Worm (Caenorhabditis elegans) whole organism, mixed stage, embryonic: ENCODE data around the gene Y41E3.8.

Experiments
- nhr-12 ChIP-seq: fragments of 150-350 bp; optimal IDR thresholded peaks from 2 replicates; lab custom pipeline; 2014; ENCODE audit warnings: missing biosample characterization, missing genetic modification characterization
- unc-39 ChIP-seq: fragments of 150-350 bp; optimal IDR thresholded peaks from 2 replicates; lab custom pipeline; 2014; ENCODE audit warnings: missing biosample characterization, missing genetic modification characterization
- ztf-11 ChIP-seq: fragments of 150-350 bp; optimal IDR thresholded peaks from 2 replicates; lab custom pipeline; 2014; ENCODE audit warnings: missing biosample characterization, missing genetic modification characterization

- TF ChIP-seq unc-39 (tag; lab: Kevin White, UChicago), result no peak
- TF ChIP-seq ztf-11, result no peak
- TF ChIP-seq nhr-12 (tag; lab: Kevin White, UChicago), result no peak
Measured at ce11 chrIV:15056081-15056586, 27.4 kb upstream of the Y41E3.8 start, which contains the start of gene Y41E3.19.
